Fruit fly (Drosophila melanogaster): ENCODE data around the gene Nna1.

Nna1 gene

dm6 chrX:13755152-13755557 lies 63.1 kb downstream of the Nna1 start, which contains the start of gene Pdcd4 (continued):
- TF ChIP-seq HHEX (GFP tag; optimal IDR thresholded peaks at IDR 0.05) (no peak), ewg (GFP tag; optimal IDR thresholded peaks at IDR 0.05) (no peak), CG1602 (GFP tag; optimal IDR thresholded peaks at IDR 0.05) (no peak), nmo (GFP tag; optimal IDR thresholded peaks at IDR 0.05) (peak; percentile 19), CG8478 (optimal IDR thresholded peaks at IDR 0.05) (no peak), abd-A (tag; optimal IDR thresholded peaks at IDR 0.05) (peak; percentile 32), zen (tag; optimal IDR thresholded peaks at IDR 0.05) (no peak), eve (GFP tag; optimal IDR thresholded peaks at IDR 0.05) (peak in 1 of 2 experiments; percentile 16), lab (GFP tag; optimal IDR thresholded peaks at IDR 0.05) (peak; percentile 4), Sox100B (GFP tag; optimal IDR thresholded peaks at IDR 0.05) (no peak), Awh (GFP tag; IDR thresholded peaks at IDR 0.05) (0 out of 2 replicates have a peak, but pooled peaks have one; percentile 24), CG10959 (GFP tag; IDR thresholded peaks at IDR 0.05) (no peak), p53 (GFP tag; optimal IDR thresholded peaks at IDR 0.05) (no peak), ftz-f1 (GFP tag; optimal IDR thresholded peaks at IDR 0.05) (peak; percentile 3), h (optimal IDR thresholded peaks at IDR 0.05) (no peak), ems (GFP tag; optimal IDR thresholded peaks at IDR 0.05) (no peak), CHES-1-like (GFP tag; optimal IDR thresholded peaks at IDR 0.05) (peak; percentile 34), Hmx (GFP tag; optimal IDR thresholded peaks at IDR 0.05) (no peak), zfh1 (GFP tag; IDR thresholded peaks at IDR 0.05) (peak; percentile 40; the same call in 1 of the 3 replicates), D19A (tag; optimal IDR thresholded peaks at IDR 0.05) (peak; percentile 28), CG13624 (GFP tag; optimal IDR thresholded peaks at IDR 0.05) (peak; percentile 6), CG4820 (GFP tag; optimal IDR thresholded peaks at IDR 0.05) (no peak), ATbp (GFP tag; optimal IDR thresholded peaks at IDR 0.05) (no peak), Aef1 (GFP tag; IDR thresholded peaks at IDR 0.05) (no peak), usp (GFP tag; optimal IDR thresholded peaks at IDR 0.05) (no peak), ac (GFP tag; optimal IDR thresholded peaks at IDR 0.05) (no peak), CG4854 (GFP tag; optimal IDR thresholded peaks at IDR 0.05) (peak; percentile 4), Bgb (GFP tag; IDR thresholded peaks at IDR 0.05; ENCODE audit: partially characterized antibody) (peak; percentile 44; the same call in 1 of the 2 replicates), CG12071 (GFP tag; optimal IDR thresholded peaks at IDR 0.05) (no peak), bowl (GFP tag; IDR thresholded peaks at IDR 0.05) (no peak), CG14050 (GFP tag; IDR thresholded peaks at IDR 0.05) (no peak), CG12104 (GFP tag; optimal IDR thresholded peaks at IDR 0.05) (no peak), org-1 (GFP tag; optimal IDR thresholded peaks at IDR 0.05) (no peak), D19B (GFP tag; optimal IDR thresholded peaks at IDR 0.05) (no peak), pum (GFP tag; optimal IDR thresholded peaks at IDR 0.05) (no peak), Oli (tag; optimal IDR thresholded peaks at IDR 0.05) (no peak), odd (GFP tag; optimal IDR thresholded peaks at IDR 0.05) (no peak), chm (GFP tag; IDR thresholded peaks at IDR 0.05) (0 out of 2 replicates have a peak, but pooled peaks have one; percentile 55), H2.0 (GFP tag; IDR thresholded peaks at IDR 0.05) (no peak), CG2120 (GFP tag; optimal IDR thresholded peaks at IDR 0.05) (peak; percentile 18), CG12155 (GFP tag; optimal IDR thresholded peaks at IDR 0.05) (peak; percentile 44), CG10267 (tag; optimal IDR thresholded peaks at IDR 0.05) (peak; percentile 13), run (tag; optimal IDR thresholded peaks at IDR 0.05) (no peak), Rfx (GFP tag; IDR thresholded peaks at IDR 0.05) (peak; percentile 49; the same call in 1 of the 2 replicates), fu2 (GFP tag; optimal IDR thresholded peaks at IDR 0.05) (no peak), Spps (tag; optimal IDR thresholded peaks at IDR 0.05) (no peak), CG32532 (GFP tag; IDR thresholded peaks at IDR 0.05) (peak; percentile 17; the same call in 1 of the 2 replicates), Antp (GFP tag; optimal IDR thresholded peaks at IDR 0.05) (peak; percentile 30), CG9797 (GFP tag; optimal IDR thresholded peaks at IDR 0.05) (no peak), ato (GFP tag; IDR thresholded peaks at IDR 0.05; ENCODE audit: partially characterized antibody) (no peak), Deaf1 (tag; optimal IDR thresholded peaks at IDR 0.05) (peak; percentile 18), eyg (GFP tag; optimal IDR thresholded peaks at IDR 0.05) (no peak)
